Worm (Caenorhabditis elegans): ENCODE measurements around the gene Y15E3A.3.

The Y15E3A.3 gene

ce11 chrX:15339807-15340596 is 14.4 kb upstream of the Y15E3A.3 start, which contains the start of gene Y15E3A.5 (continued):
- no peak for TF ChIP-seq zag-1 (tag; optimal IDR thresholded peaks at IDR 0.05)

ce11 chrX:15338195-15338594 is 12.6 kb upstream of the Y15E3A.3 start:
- TF ChIP-seq nfya-1 (tag; optimal IDR thresholded peaks at IDR 0.05; ENCODE audit: insufficient read depth) (peak; percentile 8), nhr-23 (tag; optimal IDR thresholded peaks at IDR 0.05) (no peak)

DNA sequence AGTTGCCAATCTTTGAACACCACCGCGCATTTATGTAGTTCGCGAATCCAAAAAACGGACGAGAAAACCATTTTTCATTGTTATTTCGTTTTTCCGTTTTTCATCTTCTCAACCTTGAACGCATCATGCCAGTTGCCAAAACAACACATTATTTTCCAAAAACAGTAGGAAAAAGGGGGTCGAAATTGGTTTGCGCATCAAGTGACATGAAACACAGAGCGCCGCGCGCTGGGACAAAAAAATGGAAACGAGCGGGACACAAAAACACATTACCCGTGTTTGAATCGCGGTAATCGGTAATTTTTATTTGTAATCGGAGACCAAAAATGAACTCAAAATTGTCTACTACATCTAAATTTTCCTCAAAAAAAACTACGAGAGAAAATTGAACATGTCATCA is 10.8 kb upstream of the Y15E3A.3 start:
- TF ChIP-seq R02D3.7 (tag; optimal IDR thresholded peaks at IDR 0.05) (no peak), nhr-237 (tag; optimal IDR thresholded peaks at IDR 0.05) (no peak), nhr-28 (tag; optimal IDR thresholded peaks at IDR 0.05) (no peak), sea-2 (GFP tag; optimal IDR thresholded peaks at IDR 0.05) (no peak), ceh-28 (tag; optimal IDR thresholded peaks at IDR 0.05) (no peak), mdl-1 (tag; optimal IDR thresholded peaks at IDR 0.05) (no peak), nhr-23 (tag; optimal IDR thresholded peaks at IDR 0.05) (no peak), nhr-43 (tag; optimal IDR thresholded peaks at IDR 0.05; ENCODE audit: poor library complexity, severe bottlenecking) (no peak), aly-2 (tag; optimal IDR thresholded peaks at IDR 0.05) (no peak), nhr-76 (tag; optimal IDR thresholded peaks at IDR 0.05) (no peak), ceh-16 (tag; optimal IDR thresholded peaks at IDR 0.05) (no peak), unc-39 (tag; optimal IDR thresholded peaks at IDR 0.05) (no peak), egl-27 (tag; optimal IDR thresholded peaks at IDR 0.05) (no peak), lin-39 (tag; optimal IDR thresholded peaks at IDR 0.05) (no peak), hmg-11 (tag; optimal IDR thresholded peaks at IDR 0.05) (no peak), ceh-82 (tag; optimal IDR thresholded peaks at IDR 0.05) (no peak), nfya-1 (tag; optimal IDR thresholded peaks at IDR 0.05; ENCODE audit: insufficient read depth) (no peak), egl-5 (tag; optimal IDR thresholded peaks at IDR 0.05) (no peak), nhr-12 (tag; optimal IDR thresholded peaks at IDR 0.05) (no peak)

- TF ChIP-seq elt-2 (tag; optimal IDR thresholded peaks at IDR 0.05) (no peak), nhr-11 (tag; optimal IDR thresholded peaks at IDR 0.05) (no peak), ceh-28 (tag; optimal IDR thresholded peaks at IDR 0.05) (no peak), lin-39 (tag; optimal IDR thresholded peaks at IDR 0.05) (no peak), daf-12 (tag; optimal IDR thresholded peaks at IDR 0.05) (no peak), unc-62 (GFP tag; optimal IDR thresholded peaks at IDR 0.05) (no peak), tbx-2 (tag; optimal IDR thresholded peaks at IDR 0.05) (no peak), unc-39 (tag; optimal IDR thresholded peaks at IDR 0.05) (no peak), lsy-12 (tag; optimal IDR thresholded peaks at IDR 0.05) (no peak), ztf-11 (tag; optimal IDR thresholded peaks at IDR 0.05) (no peak), ztf-4 (tag; optimal IDR thresholded peaks at IDR 0.05) (no peak), zag-1 (tag; optimal IDR thresholded peaks at IDR 0.05) (no peak), pqm-1 (tag; optimal IDR thresholded peaks at IDR 0.05) (no peak), mml-1 (tag; optimal IDR thresholded peaks at IDR 0.05) (no peak), nhr-77 (tag; optimal IDR thresholded peaks at IDR 0.05) (no peak)
Measured at ce11 chrX:15335636-15336035, 10.0 kb upstream of the Y15E3A.3 start.

DNA sequence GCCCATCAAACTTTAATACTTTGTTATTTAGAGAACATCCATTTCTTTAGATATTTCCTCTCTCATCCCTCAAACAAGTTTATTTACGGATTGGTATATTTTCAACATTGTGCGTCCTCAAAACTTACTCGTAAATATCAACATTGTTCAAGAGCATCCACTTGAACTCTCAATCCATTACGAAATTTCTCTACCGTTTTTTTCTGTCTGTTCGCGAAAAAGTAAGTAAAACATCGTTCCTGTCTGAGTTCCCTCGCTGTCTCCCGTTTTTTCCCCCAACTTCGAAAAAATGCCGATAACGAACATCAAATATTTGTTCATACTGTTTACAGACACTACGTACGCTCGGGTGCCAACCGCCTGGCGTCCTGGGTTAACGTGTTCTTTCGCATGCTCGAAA is 9.3 kb upstream of the Y15E3A.3 start:
- TF ChIP-seq snpc-4 (tag; optimal IDR thresholded peaks at IDR 0.05) (no peak), pha-4 (tag; optimal IDR thresholded peaks at IDR 0.05) (peak; percentile 99), fkh-10 (GFP tag; optimal IDR thresholded peaks at IDR 0.05) (no peak)
